Fruit fly (Drosophila melanogaster): Measurements from ENCODE around the gene CG46394.
A peak's percentile ranks its signal among the peaks of the same experiment; 100 is the strongest.

The CG46394 gene

DNA sequence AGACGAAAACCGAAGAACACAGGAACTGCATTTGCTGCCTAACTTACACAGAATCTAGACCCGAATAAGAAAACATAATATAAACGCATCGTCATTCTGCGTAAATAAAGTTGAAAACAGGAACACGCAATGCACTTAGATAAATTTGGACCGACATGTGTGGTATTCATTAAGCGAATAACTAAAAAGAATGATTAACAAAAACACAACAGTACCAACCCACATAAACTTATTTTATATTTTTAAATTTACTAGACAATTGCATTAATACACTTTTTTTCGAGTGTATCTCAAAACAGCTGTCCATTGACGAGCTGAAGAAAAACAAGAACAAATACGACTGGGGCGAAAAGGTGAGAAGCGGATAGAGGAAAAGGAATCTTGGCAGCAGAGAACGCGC lies 45.8 kb upstream of the CG46394 start (continued):
- TF ChIP-seq CG4328 (GFP tag; optimal IDR thresholded peaks at IDR 0.05) (no peak), CG14014 (GFP tag; IDR thresholded peaks at IDR 0.05) (peak; percentile 62), Rfx (GFP tag; IDR thresholded peaks at IDR 0.05) (peak; percentile 43; the same call in 1 of the 2 replicates), CG6689 (GFP tag; IDR thresholded peaks at IDR 0.05) (peak; percentile 81), ttk (GFP tag; IDR thresholded peaks at IDR 0.05) (peak; percentile 65), CG7556 (GFP tag; optimal IDR thresholded peaks at IDR 0.05) (peak; percentile 80), rib (GFP tag; IDR thresholded peaks at IDR 0.05) (no peak), CG18599 (GFP tag; optimal IDR thresholded peaks at IDR 0.05) (peak; percentile 77), CG17829 (tag; optimal IDR thresholded peaks at IDR 0.05) (peak; percentile 96), Abd-B (GFP tag; optimal IDR thresholded peaks at IDR 0.05) (peak; percentile 84), CG14710 (tag; optimal IDR thresholded peaks at IDR 0.05) (peak; percentile 96), kni (GFP tag; optimal IDR thresholded peaks at IDR 0.05) (peak; percentile 77), Hand (GFP tag; optimal IDR thresholded peaks at IDR 0.05) (no peak), CG9727 (GFP tag; optimal IDR thresholded peaks at IDR 0.05) (peak; percentile 95), CG15011 (GFP tag; optimal IDR thresholded peaks at IDR 0.05) (peak; percentile 9), Tbp (GFP tag; optimal IDR thresholded peaks at IDR 0.05) (no peak), CG8478 (optimal IDR thresholded peaks at IDR 0.05) (no peak), TFAM (GFP tag; optimal IDR thresholded peaks at IDR 0.05) (peak; percentile 46), CG3995 (GFP tag; optimal IDR thresholded peaks at IDR 0.05) (no peak), yki (optimal IDR thresholded peaks at IDR 0.05) (no peak), Dad (GFP tag; optimal IDR thresholded peaks at IDR 0.05) (peak; percentile 67), CG8359 (GFP tag; optimal IDR thresholded peaks at IDR 0.05; ENCODE audit: borderline replicate concordance) (peak; percentile 78), CG7963 (GFP tag; IDR thresholded peaks at IDR 0.05; ENCODE audit: partially characterized antibody) (no peak), Gug (GFP tag; IDR thresholded peaks at IDR 0.05) (peak; percentile 63; the same call in 3 of the 4 replicates), Rx (GFP tag; IDR thresholded peaks at IDR 0.05) (peak; percentile 56; the same call in 1 of the 2 replicates), CG12391 (tag; optimal IDR thresholded peaks at IDR 0.05) (peak; percentile 90), ap (GFP tag; IDR thresholded peaks at IDR 0.05) (peak; percentile 68; the same call in 1 of the 2 replicates), tll (GFP tag; optimal IDR thresholded peaks at IDR 0.05) (peak in 1 of 2 experiments; percentile 53), Elba2 (GFP tag; optimal IDR thresholded peaks at IDR 0.05) (peak; percentile 59), dpn (GFP tag; optimal IDR thresholded peaks at IDR 0.05) (peak; percentile 70 to 80), seq (GFP tag; IDR thresholded peaks at IDR 0.05) (peak; percentile 51; the same call in 1 of the 2 replicates), pnt (GFP tag; optimal IDR thresholded peaks at IDR 0.05) (peak; percentile 66), Scr (GFP tag; IDR thresholded peaks at IDR 0.05; ENCODE audit: partially characterized antibody) (no peak), CG42726 (GFP tag; IDR thresholded peaks at IDR 0.05; ENCODE audit: partially characterized antibody) (no peak), CG3065 (GFP tag; optimal IDR thresholded peaks at IDR 0.05) (peak; percentile 73), ro (GFP tag; IDR thresholded peaks at IDR 0.05) (peak; percentile 67; the same call in 1 of the 2 replicates), Fer2 (tag; optimal IDR thresholded peaks at IDR 0.05) (no peak), CG9876 (GFP tag; optimal IDR thresholded peaks at IDR 0.05) (no peak), cas (GFP tag; IDR thresholded peaks at IDR 0.05) (no peak), Taf1 (GFP tag; IDR thresholded peaks at IDR 0.05) (no peak), pzg (GFP tag; optimal IDR thresholded peaks at IDR 0.05) (no peak), Ets65A (GFP tag) (peak; percentile 96), amos (GFP tag; IDR thresholded peaks at IDR 0.05; ENCODE audit: partially characterized antibody) (no peak), crp (GFP tag; optimal IDR thresholded peaks at IDR 0.05) (peak in 1 of 2 experiments; percentile 63), shn (GFP tag; optimal IDR thresholded peaks at IDR 0.05) (peak; percentile 54), CG11456 (GFP tag; IDR thresholded peaks at IDR 0.05) (peak; percentile 63; the same call in 1 of the 3 replicates), CG2202 (tag; optimal IDR thresholded peaks at IDR 0.05) (peak; percentile 93), CG6791 (GFP tag; IDR thresholded peaks at IDR 0.05; ENCODE audit: partially characterized antibody) (no peak), org-1 (GFP tag; optimal IDR thresholded peaks at IDR 0.05) (peak; percentile 75), Ssrp (tag; optimal IDR thresholded peaks at IDR 0.05) (peak; percentile 88), CG10543 (GFP tag; optimal IDR thresholded peaks at IDR 0.05) (no peak)

Data from whole organism, embryonic.